Fruit fly (Drosophila melanogaster) whole organism, embryonic: ENCODE measurements around the gene CG9775.

Experiments
- CG10147 ChIP-seq: fragments of 200-800 bp; sonication (Bioruptor generic); optimal IDR thresholded peaks from 2 replicates; lab custom pipeline; 2019; ENCODE audit warnings: missing biosample characterization, mild to moderate bottlenecking, missing genetic modification characterization, moderate library complexity
- CG10209 ChIP-seq: fragments of 200-800 bp; sonication (Bioruptor generic); optimal IDR thresholded peaks from 3 replicates; lab custom pipeline; 2017; ENCODE audit warnings: missing biosample characterization, mild to moderate bottlenecking, missing genetic modification characterization, missing genetic modification reagents
- CG11456 ChIP-seq: fragments of 200-800 bp; sonication (Bioruptor generic); IDR thresholded peaks from 3 replicates; pipeline ENCODE4 v1.3.6; 2022; ENCODE audit warnings: missing biosample characterization, missing genetic modification characterization
- CG11723 ChIP-seq: fragments of 200-800 bp; sonication (Bioruptor generic); optimal IDR thresholded peaks from 2 replicates; lab custom pipeline; 2017; ENCODE audit warnings: missing biosample characterization, mild to moderate bottlenecking, missing genetic modification characterization
- CG13894 ChIP-seq: fragments of 200-800 bp; sonication (Bioruptor generic); optimal IDR thresholded peaks from 3 replicates; lab custom pipeline; 2018; ENCODE audit warnings: missing biosample characterization, mild to moderate bottlenecking, missing genetic modification characterization, moderate library complexity
- CG14050 ChIP-seq: fragments of 200-800 bp; sonication (Bioruptor generic); IDR thresholded peaks from 3 replicates; pipeline ENCODE4 v1.3.6; 2022; ENCODE audit warnings: missing biosample characterization, missing genetic modification characterization
- CG14710 ChIP-seq: fragments of 200-800 bp; sonication (Bioruptor generic); optimal IDR thresholded peaks from 3 replicates; lab custom pipeline; 2019; ENCODE audit warnings: missing biosample characterization, mild to moderate bottlenecking, missing genetic modification characterization, moderate library complexity
- CG18764 ChIP-seq: fragments of 200-800 bp; sonication (Bioruptor generic); optimal IDR thresholded peaks from 3 replicates; lab custom pipeline; 2016; ENCODE audit warnings: missing biosample characterization, missing genetic modification characterization
- CG34224 ChIP-seq: fragments of 200-800 bp; sonication (Bioruptor generic); IDR thresholded peaks from 3 replicates; pipeline ENCODE4 v1.3.6; 2022; ENCODE audit warnings: missing biosample characterization, missing genetic modification characterization; ENCODE audit not compliant: partially characterized antibody
- CG4617 ChIP-seq: fragments of 200-800 bp; sonication (Bioruptor generic); optimal IDR thresholded peaks from 3 replicates; lab custom pipeline; 2016; ENCODE audit warnings: missing biosample characterization, missing genetic modification characterization, borderline replicate concordance
- CG4820 ChIP-seq: fragments of 200-800 bp; sonication (Bioruptor generic); optimal IDR thresholded peaks from 3 replicates; lab custom pipeline; 2016; ENCODE audit warnings: missing biosample characterization, missing genetic modification characterization
- CG5245 ChIP-seq: fragments of 200-800 bp; sonication (Bioruptor generic); optimal IDR thresholded peaks from 3 replicates; lab custom pipeline; 2016; ENCODE audit warnings: missing biosample characterization, missing genetic modification characterization
- CG8089 ChIP-seq: fragments of 200-800 bp; sonication (Bioruptor generic); optimal IDR thresholded peaks from 3 replicates; lab custom pipeline; 2016; ENCODE audit warnings: missing biosample characterization, missing genetic modification characterization
- CG8281 ChIP-seq: fragments of 200-800 bp; sonication (Bioruptor generic); optimal IDR thresholded peaks from 2 replicates; lab custom pipeline; 2018; ENCODE audit warnings: missing biosample characterization, mild to moderate bottlenecking, missing genetic modification characterization, moderate library complexity
- D ChIP-seq, 2 experiments: fragments of 200-800 bp in 1 of 2; fragments of >200 bp in 1 of 2; sonication (Bioruptor generic) in 1 of 2; optimal IDR thresholded peaks; 2 replicates in 1 of 2; 3 replicates in 1 of 2; lab custom pipeline; 2017; ENCODE audit warnings: mild to moderate bottlenecking in 1 of 2, missing biosample characterization in 1 of 2, missing genetic modification characterization in 1 of 2, missing genetic modification reagents in 1 of 2
- D19A ChIP-seq: fragments of 200-800 bp; optimal IDR thresholded peaks from 3 replicates; lab custom pipeline; 2019; ENCODE audit warnings: missing biosample characterization, mild to moderate bottlenecking, missing genetic modification characterization, moderate library complexity
- Doc3 ChIP-seq: fragments of 200-800 bp; sonication (Bioruptor generic); IDR thresholded peaks from 3 replicates; pipeline ENCODE4 v1.3.6; 2022; ENCODE audit warnings: missing biosample characterization, missing genetic modification characterization; ENCODE audit not compliant: partially characterized antibody
- Hey ChIP-seq: fragments of 200-800 bp; sonication (Bioruptor generic); optimal IDR thresholded peaks from 3 replicates; lab custom pipeline; 2018; ENCODE audit warnings: missing biosample characterization, mild to moderate bottlenecking, missing genetic modification characterization
- HmgD ChIP-seq: fragments of 200-800 bp; sonication (Bioruptor generic); optimal IDR thresholded peaks from 3 replicates; lab custom pipeline; 2016; ENCODE audit warnings: missing biosample characterization, missing genetic modification characterization
- Hr51 ChIP-seq, 2 experiments: fragments of 200-800 bp; sonication (Bioruptor generic); optimal IDR thresholded peaks; 2 replicates in 1 of 2; 3 replicates in 1 of 2; lab custom pipeline; 2016 to 2018; ENCODE audit warnings: missing biosample characterization in 2 of 2, missing genetic modification characterization in 2 of 2, mild to moderate bottlenecking in 1 of 2, moderate library complexity in 1 of 2
- NFAT ChIP-seq: fragments of 200-800 bp; sonication (Bioruptor generic); IDR thresholded peaks from 2 replicates; pipeline ENCODE4 v1.3.6; 2022; ENCODE audit warnings: missing biosample characterization, missing genetic modification characterization
- Oli ChIP-seq: fragments of 200-800 bp; sonication (Bioruptor generic); optimal IDR thresholded peaks from 2 replicates; lab custom pipeline; 2018; ENCODE audit warnings: missing biosample characterization, mild to moderate bottlenecking, missing genetic modification characterization, moderate library complexity
- Ssrp ChIP-seq: fragments of 200-800 bp; sonication (Bioruptor generic); optimal IDR thresholded peaks from 2 replicates; lab custom pipeline; 2018; ENCODE audit warnings: missing biosample characterization, mild to moderate bottlenecking, missing genetic modification characterization, moderate library complexity
- Trl ChIP-seq, 3 experiments: fragments of >200 bp in 2 of 3; fragments of 200-800 bp in 1 of 3; sonication (Bioruptor generic) in 1 of 3; optimal IDR thresholded peaks; 2 replicates in 1 of 3; 3 replicates in 2 of 3; lab custom pipeline; 2016 to 2017; ENCODE audit warnings: missing biosample characterization in 1 of 3, missing genetic modification characterization in 1 of 3
- ab ChIP-seq: fragments of 200-800 bp; sonication (Bioruptor generic); optimal IDR thresholded peaks from 2 replicates; lab custom pipeline; 2016; ENCODE audit warnings: missing biosample characterization, missing genetic modification characterization
- abd-A ChIP-seq: fragments of 200-800 bp; sonication (Bioruptor generic); optimal IDR thresholded peaks from 3 replicates; lab custom pipeline; 2019; ENCODE audit warnings: missing biosample characterization, mild to moderate bottlenecking, missing genetic modification characterization, moderate library complexity
- al ChIP-seq: fragments of 200-800 bp; sonication (Bioruptor generic); IDR thresholded peaks from 2 replicates; pipeline ENCODE4 v1.3.6; 2022; ENCODE audit warnings: missing biosample characterization, missing genetic modification characterization
- ap ChIP-seq: fragments of 200-800 bp; sonication (Bioruptor generic); IDR thresholded peaks from 2 replicates; pipeline ENCODE4 v1.3.6; 2022; ENCODE audit warnings: missing biosample characterization, missing genetic modification characterization
- caup ChIP-seq: fragments of 200-800 bp; sonication (Bioruptor generic); optimal IDR thresholded peaks from 3 replicates; lab custom pipeline; 2017; ENCODE audit warnings: missing biosample characterization, mild to moderate bottlenecking, missing genetic modification characterization, moderate library complexity; ENCODE audit not compliant: severe bottlenecking
- en ChIP-seq: fragments of 200-800 bp; sonication (Bioruptor generic); optimal IDR thresholded peaks from 2 replicates; lab custom pipeline; 2016; ENCODE audit warnings: missing biosample characterization, missing genetic modification characterization
- fd96Cb ChIP-seq: fragments of 200-800 bp; sonication (Bioruptor generic); optimal IDR thresholded peaks from 2 replicates; lab custom pipeline; 2018; ENCODE audit warnings: missing biosample characterization, mild to moderate bottlenecking, missing genetic modification characterization, moderate library complexity
- fru ChIP-seq: fragments of >200 bp; optimal IDR thresholded peaks from 2 replicates; lab custom pipeline; 2017
- gcm ChIP-seq: fragments of 200-800 bp; sonication (Bioruptor generic); optimal IDR thresholded peaks from 2 replicates; lab custom pipeline; 2019; ENCODE audit warnings: missing biosample characterization, mild to moderate bottlenecking, missing genetic modification characterization, moderate library complexity
- kah ChIP-seq: fragments of 200-800 bp; sonication (Bioruptor generic); optimal IDR thresholded peaks from 2 replicates; lab custom pipeline; 2018; ENCODE audit warnings: missing biosample characterization, mild to moderate bottlenecking, missing genetic modification characterization
- kni ChIP-seq: fragments of 200-800 bp; sonication (Bioruptor generic); optimal IDR thresholded peaks from 3 replicates; lab custom pipeline; 2017; ENCODE audit warnings: mild to moderate bottlenecking, missing biosample characterization, missing genetic modification reagents, missing genetic modification characterization
- nerfin-1 ChIP-seq: fragments of 200-800 bp; sonication (Bioruptor generic); optimal IDR thresholded peaks from 3 replicates; lab custom pipeline; 2019; ENCODE audit warnings: missing biosample characterization, mild to moderate bottlenecking, missing genetic modification characterization, moderate library complexity
- onecut ChIP-seq: fragments of 200-800 bp; sonication (Bioruptor generic); IDR thresholded peaks from 2 replicates; pipeline ENCODE4 v1.3.6; 2022; ENCODE audit warnings: missing biosample characterization, missing genetic modification characterization
- row ChIP-seq: fragments of 200-800 bp; sonication (Bioruptor generic); IDR thresholded peaks from 3 replicates; pipeline ENCODE4 v1.3.6; 2022; ENCODE audit warnings: missing biosample characterization, missing genetic modification characterization
- seq ChIP-seq: fragments of 200-800 bp; sonication (Bioruptor generic); IDR thresholded peaks from 2 replicates; pipeline ENCODE4 v1.3.6; 2022; ENCODE audit warnings: missing biosample characterization, missing genetic modification characterization
- slou ChIP-seq: fragments of 200-800 bp; sonication (Bioruptor generic); optimal IDR thresholded peaks from 3 replicates; lab custom pipeline; 2016; ENCODE audit warnings: missing biosample characterization, missing genetic modification characterization
- stc ChIP-seq: fragments of 200-800 bp; sonication (Bioruptor generic); IDR thresholded peaks from 2 replicates; pipeline ENCODE4 v1.3.6; 2022; ENCODE audit warnings: missing biosample characterization, missing genetic modification characterization

Gene CG9775

DNA sequence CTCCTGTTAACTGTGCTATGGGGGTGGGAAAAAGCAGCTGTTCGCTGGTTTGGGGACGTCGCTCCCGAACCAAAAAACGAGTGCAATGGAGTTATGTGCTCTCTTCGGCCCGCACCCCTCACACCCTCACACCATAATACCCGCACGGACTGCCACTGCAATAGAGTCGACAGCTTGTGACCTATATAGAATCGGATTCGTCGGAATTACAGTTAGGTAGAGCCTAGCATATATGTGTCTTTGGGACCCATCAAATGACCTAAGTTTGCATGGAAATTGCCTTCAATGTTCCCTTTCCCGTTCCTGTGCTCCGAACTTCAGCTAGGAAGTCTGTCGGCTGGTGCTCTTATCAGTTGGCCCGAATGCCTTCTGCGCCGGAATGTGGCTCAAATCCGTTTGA, 22.6 kb upstream of the CG9775 start (continued):
- TF ChIP-seq kah (GFP tag; lab: Kevin White, UChicago) (no peak), Oli (no peak), CG4820 (GFP tag; lab: Kevin White, UChicago) (no peak), fru (lab: Kevin White, UChicago) (no peak), CG14710 (tag; lab: Kevin White, UChicago) (no peak), en (GFP tag; lab: Kevin White, UChicago) (no peak), CG14050 (GFP tag; lab: Robert Waterston, UW) (no peak), gcm (GFP tag; lab: Kevin White, UChicago) (peak; percentile 24), CG18764 (GFP tag; lab: Kevin White, UChicago) (no peak), CG4617 (GFP tag; lab: Kevin White, UChicago) (no peak), abd-A (peak; percentile 57), caup (GFP tag; lab: Kevin White, UChicago) (no peak), CG8089 (no peak), HmgD (GFP tag; lab: Kevin White, UChicago) (no peak), ab (GFP tag; lab: Kevin White, UChicago) (no peak), CG10147 (GFP tag; lab: Kevin White, UChicago) (no peak), Doc3 (GFP tag; lab: Robert Waterston, UW) (no peak), D (optimal IDR thresholded peaks at IDR 0.05; lab: Kevin White, UChicago) (no peak), D (GFP tag; optimal IDR thresholded peaks at IDR 0.05; lab: Kevin White, UChicago) (no peak), NFAT (GFP tag; lab: Robert Waterston, UW) (no peak), CG13894 (tag; lab: Kevin White, UChicago) (peak; percentile 95), CG8281 (tag; lab: Kevin White, UChicago) (no peak), fd96Cb (tag; lab: Kevin White, UChicago) (no peak), CG34224 (GFP tag; lab: Robert Waterston, UW) (no peak), Trl (optimal IDR thresholded peaks at IDR 0.05; lab: Kevin White, UChicago) (no peak), Trl (GFP tag; optimal IDR thresholded peaks at IDR 0.05; lab: Kevin White, UChicago) (no peak), al (GFP tag; lab: Robert Waterston, UW) (no peak), CG11723 (GFP tag; lab: Kevin White, UChicago) (no peak), Ssrp (no peak), ap (GFP tag; lab: Robert Waterston, UW) (no peak), kni (GFP tag; lab: Kevin White, UChicago) (no peak), Hr51 (GFP tag; optimal IDR thresholded peaks at IDR 0.05; lab: Kevin White, UChicago) (no peak), stc (no peak), D19A (tag; lab: Kevin White, UChicago) (no peak), seq (GFP tag; lab: Robert Waterston, UW) (peak; percentile 22; the same call in 1 of the 2 replicates), Hey (tag; lab: Kevin White, UChicago) (no peak), CG10209 (GFP tag; lab: Kevin White, UChicago) (no peak), CG11456 (GFP tag; lab: Robert Waterston, UW) (no peak), row (no peak), nerfin-1 (tag; lab: Kevin White, UChicago) (peak; percentile 18), CG5245 (GFP tag; lab: Kevin White, UChicago) (no peak), slou (no peak), onecut (GFP tag; lab: Robert Waterston, UW) (no peak)
